Fruit fly (Drosophila melanogaster): ENCODE results near the gene CG4942.

Gene CG4942

dm6 chr3L:9072731-9073385 lies at the start of gene CG4942, which contains the start of gene CG4911:
Gene CG4942 (plus strand): TSS chr3L:9073105.
Gene CG4911 (minus strand): TSS chr3L:9072731.
- TF ChIP-seq CG8478 (optimal IDR thresholded peaks at IDR 0.05) (no peak), usp (GFP tag; optimal IDR thresholded peaks at IDR 0.05) (no peak), EcR (GFP tag; optimal IDR thresholded peaks at IDR 0.05) (no peak), Dll (optimal IDR thresholded peaks at IDR 0.05) (no peak), pan (optimal IDR thresholded peaks at IDR 0.05) (no peak), psq (optimal IDR thresholded peaks at IDR 0.05) (no peak)

dm6 chr3L:9023627-9024026 lies 49.3 kb upstream of the CG4942 start:
- TF ChIP-seq Dll (optimal IDR thresholded peaks at IDR 0.05) (no peak), usp (GFP tag; optimal IDR thresholded peaks at IDR 0.05) (no peak), pan (optimal IDR thresholded peaks at IDR 0.05) (no peak), EcR (GFP tag; optimal IDR thresholded peaks at IDR 0.05) (no peak), CG8478 (optimal IDR thresholded peaks at IDR 0.05) (no peak), psq (optimal IDR thresholded peaks at IDR 0.05) (no peak)

dm6 chr3L:9024741-9025140 lies 48.2 kb upstream of the CG4942 start:
- TF ChIP-seq CG8478 (optimal IDR thresholded peaks at IDR 0.05): no peak
- no peak for TF ChIP-seq pan (optimal IDR thresholded peaks at IDR 0.05)
- TF ChIP-seq usp (GFP tag; optimal IDR thresholded peaks at IDR 0.05): no peak
- no peak for TF ChIP-seq Dll (optimal IDR thresholded peaks at IDR 0.05)
- no peak for TF ChIP-seq psq (optimal IDR thresholded peaks at IDR 0.05)
- no peak for TF ChIP-seq EcR (GFP tag; optimal IDR thresholded peaks at IDR 0.05)

- TF ChIP-seq usp (GFP tag; optimal IDR thresholded peaks at IDR 0.05) (no peak), psq (optimal IDR thresholded peaks at IDR 0.05) (no peak), Dll (optimal IDR thresholded peaks at IDR 0.05) (no peak), pan (optimal IDR thresholded peaks at IDR 0.05) (no peak)
These were observed 47.7 kb upstream of the CG4942 start for dm6 chr3L:9025178-9025577.

dm6 chr3L:9025680-9026079 lies 47.2 kb upstream of the CG4942 start:
- no peak for TF ChIP-seq pan (optimal IDR thresholded peaks at IDR 0.05)
- TF ChIP-seq EcR (GFP tag; optimal IDR thresholded peaks at IDR 0.05): no peak
- no peak for TF ChIP-seq psq (optimal IDR thresholded peaks at IDR 0.05)

dm6 chr3L:9026568-9026967 lies 46.3 kb upstream of the CG4942 start:
- TF ChIP-seq Dll (optimal IDR thresholded peaks at IDR 0.05): no peak
- no peak for TF ChIP-seq pan (optimal IDR thresholded peaks at IDR 0.05)
- TF ChIP-seq CG8478 (optimal IDR thresholded peaks at IDR 0.05): no peak
- TF ChIP-seq psq (optimal IDR thresholded peaks at IDR 0.05): no peak
- no peak for TF ChIP-seq EcR (GFP tag; optimal IDR thresholded peaks at IDR 0.05)
- TF ChIP-seq usp (GFP tag; optimal IDR thresholded peaks at IDR 0.05): no peak

- TF ChIP-seq usp (GFP tag; optimal IDR thresholded peaks at IDR 0.05): no peak
- TF ChIP-seq EcR (GFP tag; optimal IDR thresholded peaks at IDR 0.05): no peak
- TF ChIP-seq CG8478 (optimal IDR thresholded peaks at IDR 0.05): no peak
- no peak for TF ChIP-seq pan (optimal IDR thresholded peaks at IDR 0.05)
- TF ChIP-seq Dll (optimal IDR thresholded peaks at IDR 0.05): no peak
- TF ChIP-seq psq (optimal IDR thresholded peaks at IDR 0.05): no peak
These were observed 45.7 kb upstream of the CG4942 start for dm6 chr3L:9027122-9027696.

- TF ChIP-seq EcR (GFP tag; optimal IDR thresholded peaks at IDR 0.05) (no peak), usp (GFP tag; optimal IDR thresholded peaks at IDR 0.05) (no peak)
These were observed 44.8 kb upstream of the CG4942 start for dm6 chr3L:9028057-9028456.

dm6 chr3L:9029183-9029789 lies 43.6 kb upstream of the CG4942 start:
- TF ChIP-seq EcR (GFP tag; optimal IDR thresholded peaks at IDR 0.05): no peak
- TF ChIP-seq usp (GFP tag; optimal IDR thresholded peaks at IDR 0.05): no peak
- no peak for TF ChIP-seq CG8478 (optimal IDR thresholded peaks at IDR 0.05)
- no peak for TF ChIP-seq Dll (optimal IDR thresholded peaks at IDR 0.05)
- TF ChIP-seq pan (optimal IDR thresholded peaks at IDR 0.05): no peak
- no peak for TF ChIP-seq psq (optimal IDR thresholded peaks at IDR 0.05)

dm6 chr3L:9032871-9033270 lies 40.0 kb upstream of the CG4942 start:
- TF ChIP-seq Dll (optimal IDR thresholded peaks at IDR 0.05) (no peak), EcR (GFP tag; optimal IDR thresholded peaks at IDR 0.05) (no peak), pan (optimal IDR thresholded peaks at IDR 0.05) (no peak), usp (GFP tag; optimal IDR thresholded peaks at IDR 0.05) (no peak), psq (optimal IDR thresholded peaks at IDR 0.05) (no peak), CG8478 (optimal IDR thresholded peaks at IDR 0.05) (no peak)

- TF ChIP-seq usp (GFP tag; optimal IDR thresholded peaks at IDR 0.05) (no peak), EcR (GFP tag; optimal IDR thresholded peaks at IDR 0.05) (no peak), CG8478 (optimal IDR thresholded peaks at IDR 0.05) (no peak), Dll (optimal IDR thresholded peaks at IDR 0.05) (no peak), pan (optimal IDR thresholded peaks at IDR 0.05) (no peak), psq (optimal IDR thresholded peaks at IDR 0.05) (no peak)
These were observed 39.4 kb upstream of the CG4942 start for dm6 chr3L:9033537-9033936.

dm6 chr3L:9033999-9034626 lies 38.8 kb upstream of the CG4942 start:
- TF ChIP-seq EcR (GFP tag; optimal IDR thresholded peaks at IDR 0.05) (no peak), usp (GFP tag; optimal IDR thresholded peaks at IDR 0.05) (no peak), Dll (optimal IDR thresholded peaks at IDR 0.05) (peak; percentile 67)
